Worm (Caenorhabditis elegans): ENCODE measurements around the gene nas-10.

DNA sequence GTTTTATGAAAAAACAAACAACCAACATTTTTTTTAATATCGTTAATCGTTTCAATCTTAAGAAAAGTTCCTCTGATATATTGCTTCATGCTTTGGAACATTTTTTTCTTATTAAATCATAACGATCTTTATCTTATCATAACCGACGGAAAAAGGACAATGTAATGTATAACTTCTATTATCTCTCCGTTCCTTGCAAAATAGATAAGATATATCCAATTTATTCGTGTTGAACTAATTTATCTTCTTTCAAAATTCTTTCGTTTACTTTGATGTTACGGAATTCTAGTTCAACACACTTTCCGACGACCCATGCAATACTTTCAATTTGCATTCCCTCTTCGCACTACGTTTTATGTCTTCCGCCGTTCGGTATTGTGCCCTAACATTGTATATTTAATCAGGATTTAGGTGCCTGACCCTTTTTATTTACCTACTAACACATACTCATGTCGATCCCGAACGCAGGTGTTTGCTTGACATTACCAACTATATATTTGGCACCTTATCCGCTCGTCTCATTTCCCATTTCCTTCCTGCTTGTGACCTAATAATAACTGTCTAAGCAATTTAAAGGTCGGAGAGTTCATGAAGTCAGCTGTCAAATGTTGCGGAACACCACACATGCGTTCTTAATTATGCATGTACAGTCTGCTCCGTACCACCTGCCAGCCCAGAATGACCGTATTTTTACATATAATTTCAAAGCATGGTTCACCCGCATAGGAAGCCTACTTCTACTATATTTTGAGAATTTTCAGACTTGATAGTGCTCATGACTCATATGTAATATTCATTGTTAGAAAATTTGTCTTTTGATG is 28.3 kb upstream of the nas-10 start:
- TF ChIP-seq ceh-2 (tag; optimal IDR thresholded peaks at IDR 0.05) (no peak), ahr-1 (tag; optimal IDR thresholded peaks at IDR 0.05) (no peak), F13H6.1 (tag; optimal IDR thresholded peaks at IDR 0.05) (no peak), fkh-10 (GFP tag; optimal IDR thresholded peaks at IDR 0.05) (no peak), nhr-11 (tag; optimal IDR thresholded peaks at IDR 0.05) (no peak), pha-2 (tag; optimal IDR thresholded peaks at IDR 0.05) (no peak), ceh-24 (tag; optimal IDR thresholded peaks at IDR 0.05) (no peak), pha-4 (tag; optimal IDR thresholded peaks at IDR 0.05) (no peak)

Data from whole organism, late embryonic.